Worm (Caenorhabditis elegans) whole organism, L4/young adult: Measurements from ENCODE around the gene enpl-1.

Experiments used
- W03F9.2 ChIP-seq: fragments of 150-350 bp; optimal IDR thresholded peaks from 2 replicates; lab custom pipeline; 2014; ENCODE audit warnings: missing biosample characterization, missing genetic modification characterization
- him-1 ChIP-seq: sonication (generic microtip); optimal IDR thresholded peaks from 2 replicates; lab custom pipeline; 2016; ENCODE audit warnings: missing genotype, missing genetic modification reagents, missing genetic modification characterization, missing compliant biosample characterization

- TF ChIP-seq him-1 (tag; lab: Kevin White, UChicago): no peak
- no peak for TF ChIP-seq W03F9.2 (tag; lab: Kevin White, UChicago)
These were observed 41.6 kb downstream of the enpl-1 start, which contains the start of gene C08F8.15 for ce11 chrIV:11160707-11161106.
